Worm (Caenorhabditis elegans): ENCODE measurements around the gene C16E9.1.

ce11 chrX:6989342-6989741, 49.3 kb downstream of the C16E9.1 start, which contains the start of gene F01E11.18:
- TF ChIP-seq T22C8.4 (GFP tag; IDR thresholded peaks at IDR 0.05) (no peak), flt-1 (GFP tag; IDR thresholded peaks at IDR 0.05) (no peak), ref-1 (GFP tag; conservative IDR thresholded peaks at IDR 0.05) (no peak)
